Fruit fly (Drosophila melanogaster) whole organism, adult: ENCODE results near the gene CG3309.

Experiments
- CG11617 ChIP-seq: fragments of 200-800 bp; sonication (Bioruptor generic); optimal IDR thresholded peaks from 2 replicates; lab custom pipeline; 2017; ENCODE audit warnings: mild to moderate bottlenecking, missing biosample characterization, missing genetic modification reagents, missing genetic modification characterization
- CG14711 ChIP-seq: fragments of 200-800 bp; sonication (Bioruptor generic); optimal IDR thresholded peaks from 2 replicates; lab custom pipeline; 2018; ENCODE audit warnings: missing biosample characterization, mild to moderate bottlenecking, missing genetic modification characterization, moderate library complexity
- CG33017 ChIP-seq: fragments of 200-800 bp; sonication (Bioruptor generic); optimal IDR thresholded peaks from 2 replicates; lab custom pipeline; 2018; ENCODE audit warnings: missing biosample characterization, mild to moderate bottlenecking, missing genetic modification characterization, moderate library complexity
- CG7045 ChIP-seq: fragments of 200-800 bp; sonication (Bioruptor generic); optimal IDR thresholded peaks from 2 replicates; lab custom pipeline; 2017; ENCODE audit warnings: missing biosample characterization, mild to moderate bottlenecking, missing genetic modification characterization
- Clk ChIP-seq: fragments of 200-800 bp; sonication (Bioruptor generic); optimal IDR thresholded peaks from 2 replicates; lab custom pipeline; 2017; ENCODE audit warnings: missing biosample characterization, missing genetic modification characterization
- Crg-1 ChIP-seq: fragments of 200-800 bp; sonication (Bioruptor generic); optimal IDR thresholded peaks from 2 replicates; lab custom pipeline; 2016; ENCODE audit warnings: missing biosample characterization, missing genetic modification characterization
- Mnt ChIP-seq: fragments of 200-800 bp; sonication (Bioruptor generic); optimal IDR thresholded peaks from 2 replicates; lab custom pipeline; 2016; ENCODE audit warnings: missing biosample characterization, mild to moderate bottlenecking, missing genetic modification characterization
- cnc ChIP-seq, 2 experiments: fragments of >200 bp; optimal IDR thresholded peaks; 2 replicates each; lab custom pipeline; 2017
- ovo ChIP-seq: fragments of 200-800 bp; sonication (Bioruptor generic); optimal IDR thresholded peaks from 2 replicates; lab custom pipeline; 2016; ENCODE audit warnings: missing biosample characterization, missing genetic modification characterization
- tj ChIP-seq: fragments of 200-800 bp; sonication (Bioruptor generic); optimal IDR thresholded peaks from 3 replicates; lab custom pipeline; 2017; ENCODE audit warnings: missing biosample characterization, mild to moderate bottlenecking, missing genetic modification characterization, moderate library complexity
- toe ChIP-seq: fragments of 200-800 bp; sonication (Bioruptor generic); optimal IDR thresholded peaks from 2 replicates; lab custom pipeline; 2016; ENCODE audit warnings: missing biosample characterization, missing genetic modification characterization

dm6 chrX:5349899-5350575 is 20.9 kb upstream of the CG3309 start:
- TF ChIP-seq Clk (no peak), toe (GFP tag; lab: Kevin White, UChicago) (no peak), CG33017 (tag; lab: Kevin White, UChicago) (no peak), tj (GFP tag; lab: Kevin White, UChicago) (no peak), CG7045 (GFP tag; lab: Kevin White, UChicago) (no peak), Crg-1 (no peak), cnc (optimal IDR thresholded peaks at IDR 0.05; lab: Kevin White, UChicago) (no peak), Mnt (no peak), CG11617 (no peak), CG14711 (no peak), ovo (GFP tag; lab: Kevin White, UChicago) (no peak)
